Worm (Caenorhabditis elegans) whole organism, L1 larva: ENCODE data around the gene farl-11.
A peak's percentile ranks its signal among the peaks of the same experiment; 100 is the strongest.

ENCODE experiments used
- C16A3.4 ChIP-seq: fragments of 150-350 bp; optimal IDR thresholded peaks from 2 replicates; lab custom pipeline; 2014; ENCODE audit warnings: missing biosample characterization, missing genetic modification characterization
- C34B4.2 ChIP-seq: sonication (generic microtip); optimal IDR thresholded peaks from 2 replicates; lab custom pipeline; 2017; ENCODE audit warnings: mild to moderate bottlenecking, missing genetic modification characterization, missing compliant biosample characterization
- aly-2 ChIP-seq: fragments of 150-350 bp; optimal IDR thresholded peaks from 2 replicates; lab custom pipeline; 2014; ENCODE audit warnings: missing biosample characterization, missing genetic modification characterization
- blmp-1 ChIP-seq: fragments of 150-350 bp; optimal IDR thresholded peaks from 2 replicates; lab custom pipeline; 2014; ENCODE audit warnings: missing biosample characterization, missing genetic modification characterization
- ceh-8 ChIP-seq: fragments of 200-800 bp; sonication (Bioruptor generic); optimal IDR thresholded peaks from 2 replicates; lab custom pipeline; 2018; ENCODE audit warnings: mild to moderate bottlenecking, missing genetic modification characterization, moderate library complexity, missing compliant biosample characterization
- ceh-82 ChIP-seq, 3 experiments: fragments of 150-350 bp in 1 of 3; sonication (generic microtip) in 2 of 3; optimal IDR thresholded peaks; 2 replicates each; lab custom pipeline; 2014 to 2017; ENCODE audit warnings: missing biosample characterization in 3 of 3, missing genetic modification characterization in 3 of 3
- ceh-90 ChIP-seq: sonication (generic microtip); optimal IDR thresholded peaks from 2 replicates; lab custom pipeline; 2016; ENCODE audit warnings: missing genetic modification characterization, missing compliant biosample characterization
- ces-1 ChIP-seq: fragments of 150-350 bp; optimal IDR thresholded peaks from 2 replicates; lab custom pipeline; 2014; ENCODE audit warnings: missing biosample characterization, missing genetic modification reagents, missing genetic modification characterization
- dpl-1 ChIP-seq, 3 experiments: fragments of 150-350 bp in 2 of 3; sonication (generic microtip) in 1 of 3; optimal IDR thresholded peaks; 2 replicates each; lab custom pipeline; 2014 to 2017; ENCODE audit warnings: missing biosample characterization in 3 of 3, missing genetic modification characterization in 3 of 3, missing genetic modification reagents in 3 of 3
- dsc-1 ChIP-seq: sonication (generic microtip); optimal IDR thresholded peaks from 2 replicates; lab custom pipeline; 2016; ENCODE audit warnings: mild to moderate bottlenecking, missing genetic modification characterization, missing compliant biosample characterization
- efl-1 ChIP-seq, 4 experiments: fragments of 150-350 bp; optimal IDR thresholded peaks in 3 of 4; peaks in 1 of 4; 1 replicate in 1 of 4; 2 replicates in 3 of 4; lab custom pipeline; 2014; ENCODE audit warnings: missing biosample characterization in 2 of 4, missing genetic modification characterization in 2 of 4, missing genetic modification reagents in 2 of 4
- efl-3 ChIP-seq: fragments of 200-800 bp; sonication (Bioruptor generic); optimal IDR thresholded peaks from 2 replicates; lab custom pipeline; 2018; ENCODE audit warnings: mild to moderate bottlenecking, missing genetic modification characterization, missing compliant biosample characterization
- elt-2 ChIP-seq: sonication (generic microtip); optimal IDR thresholded peaks from 2 replicates; lab custom pipeline; 2016; ENCODE audit warnings: missing genetic modification characterization, mild to moderate bottlenecking, inconsistent platforms, missing compliant biosample characterization, missing genetic modification reagents
- elt-3 ChIP-seq, 6 experiments: fragments of 150-350 bp in 1 of 6; sonication (generic microtip); optimal IDR thresholded peaks; 2 replicates each; lab custom pipeline; 2017 to 2018; ENCODE audit warnings: missing biosample characterization in 6 of 6, missing genetic modification characterization in 6 of 6, inconsistent platforms in 1 of 6
- fkh-10 ChIP-seq: sonication (generic microtip); optimal IDR thresholded peaks from 2 replicates; lab custom pipeline; 2017; ENCODE audit warnings: missing biosample characterization, missing genetic modification reagents, missing genetic modification characterization
- fkh-4 ChIP-seq: sonication (generic microtip); optimal IDR thresholded peaks from 2 replicates; lab custom pipeline; 2016; ENCODE audit warnings: missing compliant biosample characterization, missing genetic modification characterization, borderline replicate concordance
- grh-1 ChIP-seq: fragments of 200-800 bp; sonication (Bioruptor generic); IDR thresholded peaks from 2 replicates; pipeline ENCODE4 v1.3.6; 2022; ENCODE audit warnings: missing genetic modification reagents, missing genetic modification characterization, missing compliant biosample characterization
- hlh-4 ChIP-seq: sonication (generic microtip); optimal IDR thresholded peaks from 2 replicates; lab custom pipeline; 2016; ENCODE audit warnings: mild to moderate bottlenecking, missing genetic modification characterization, missing compliant biosample characterization
- hpl-2 ChIP-seq: fragments of 150-350 bp; optimal IDR thresholded peaks from 2 replicates; lab custom pipeline; 2014; ENCODE audit warnings: missing biosample characterization, missing genetic modification reagents, missing genetic modification characterization
- irx-1 ChIP-seq: sonication (generic microtip); optimal IDR thresholded peaks from 2 replicates; lab custom pipeline; 2016; ENCODE audit warnings: missing genetic modification characterization, missing compliant biosample characterization
- isw-1 ChIP-seq: fragments of 200-800 bp; sonication (Bioruptor generic); IDR thresholded peaks from 2 replicates; pipeline ENCODE4 v1.3.6; 2022; ENCODE audit warnings: missing genetic modification characterization, missing compliant biosample characterization
- jun-1 ChIP-seq: fragments of 150-350 bp; optimal IDR thresholded peaks from 2 replicates; lab custom pipeline; 2014; ENCODE audit warnings: missing biosample characterization, missing genetic modification reagents, missing genetic modification characterization
- lin-13 ChIP-seq: fragments of 150-350 bp; optimal IDR thresholded peaks from 2 replicates; lab custom pipeline; 2014; ENCODE audit warnings: missing biosample characterization, missing genetic modification reagents, missing genetic modification characterization
- lin-14 ChIP-seq: fragments of 200-800 bp; sonication (Bioruptor generic); optimal IDR thresholded peaks from 2 replicates; lab custom pipeline; 2018; ENCODE audit warnings: mild to moderate bottlenecking, missing genetic modification characterization, moderate library complexity, missing compliant biosample characterization
- lin-15B ChIP-seq: fragments of 150-350 bp; sonication (generic microtip); optimal IDR thresholded peaks from 3 replicates; lab custom pipeline; 2014; ENCODE audit warnings: missing biosample characterization, missing genetic modification characterization
- lin-35 ChIP-seq, 2 experiments: fragments of 150-350 bp; optimal IDR thresholded peaks; 2 replicates each; lab custom pipeline; 2014; ENCODE audit warnings: missing biosample characterization in 2 of 2, missing genetic modification characterization in 2 of 2, missing genetic modification reagents in 2 of 2
- lin-39 ChIP-seq: fragments of 150-350 bp; optimal IDR thresholded peaks from 2 replicates; lab custom pipeline; 2014; ENCODE audit warnings: missing biosample characterization, missing genetic modification reagents, missing genetic modification characterization
- lsy-2 ChIP-seq, 2 experiments: fragments of 150-350 bp; optimal IDR thresholded peaks; 2 replicates each; lab custom pipeline; 2014; ENCODE audit warnings: missing biosample characterization in 2 of 2, missing genetic modification characterization in 2 of 2
- mab-9 ChIP-seq: fragments of 200-800 bp; sonication (Bioruptor generic); IDR thresholded peaks from 2 replicates; pipeline ENCODE4 v1.3.6; 2022; ENCODE audit warnings: missing genetic modification reagents, missing genetic modification characterization, missing compliant biosample characterization
- mep-1 ChIP-seq: fragments of 150-350 bp; optimal IDR thresholded peaks from 2 replicates; lab custom pipeline; 2014; ENCODE audit warnings: missing biosample characterization, missing genetic modification characterization
- nhr-11 ChIP-seq: fragments of 150-350 bp; optimal IDR thresholded peaks from 2 replicates; lab custom pipeline; 2014; ENCODE audit warnings: missing biosample characterization, missing genetic modification characterization
- nhr-12 ChIP-seq: sonication (generic microtip); optimal IDR thresholded peaks from 2 replicates; lab custom pipeline; 2017; ENCODE audit warnings: missing biosample characterization, missing genetic modification characterization
- nhr-20 ChIP-seq: sonication (generic microtip); optimal IDR thresholded peaks from 2 replicates; lab custom pipeline; 2016; ENCODE audit warnings: mild to moderate bottlenecking, missing genetic modification characterization, missing compliant biosample characterization
- nhr-71 ChIP-seq: sonication (generic microtip); optimal IDR thresholded peaks from 2 replicates; lab custom pipeline; 2016; ENCODE audit warnings: mild to moderate bottlenecking, missing genetic modification characterization, moderate library complexity, missing compliant biosample characterization
- nhr-76 ChIP-seq: sonication (generic microtip); optimal IDR thresholded peaks from 2 replicates; lab custom pipeline; 2017; ENCODE audit warnings: missing biosample characterization, missing genetic modification characterization
- nhr-77 ChIP-seq: fragments of 150-350 bp; optimal IDR thresholded peaks from 2 replicates; lab custom pipeline; 2014; ENCODE audit warnings: missing biosample characterization, missing genetic modification characterization
- nhr-85 ChIP-seq: sonication (generic microtip); peaks from one replicate; lab custom pipeline; 2016; ENCODE audit warnings: missing genetic modification characterization, inconsistent platforms, missing compliant biosample characterization
- pax-3 ChIP-seq: fragments of 200-800 bp; sonication (Bioruptor generic); optimal IDR thresholded peaks from 2 replicates; lab custom pipeline; 2018; ENCODE audit warnings: mild to moderate bottlenecking, missing genetic modification characterization, moderate library complexity, missing compliant biosample characterization
- rnt-1 ChIP-seq: sonication (generic microtip); optimal IDR thresholded peaks from 2 replicates; lab custom pipeline; 2016; ENCODE audit warnings: mild to moderate bottlenecking, missing genetic modification characterization, moderate library complexity, missing compliant biosample characterization
- skn-1 ChIP-seq: fragments of 150-350 bp; optimal IDR thresholded peaks from 2 replicates; lab custom pipeline; 2014; ENCODE audit warnings: missing biosample characterization, missing genetic modification characterization
- snpc-4 ChIP-seq: fragments of 150-350 bp; optimal IDR thresholded peaks from 2 replicates; lab custom pipeline; 2014; ENCODE audit warnings: missing biosample characterization, missing genetic modification characterization
- sox-4 ChIP-seq: sonication (generic microtip); optimal IDR thresholded peaks from 2 replicates; lab custom pipeline; 2016; ENCODE audit warnings: missing genetic modification characterization, missing compliant biosample characterization
- sup-37 ChIP-seq: fragments of 200-800 bp; sonication (Bioruptor generic); optimal IDR thresholded peaks from 2 replicates; lab custom pipeline; 2018; ENCODE audit warnings: mild to moderate bottlenecking, missing genetic modification characterization, missing compliant biosample characterization
- unc-130 ChIP-seq: fragments of 150-350 bp; optimal IDR thresholded peaks from 2 replicates; lab custom pipeline; 2017; ENCODE audit warnings: missing biosample characterization, missing genetic modification characterization, inconsistent platforms
- unc-62 ChIP-seq: fragments of 150-350 bp; optimal IDR thresholded peaks from 2 replicates; lab custom pipeline; 2014; ENCODE audit warnings: missing biosample characterization, missing genetic modification reagents, missing genetic modification characterization
- unc-98 ChIP-seq: fragments of 200-800 bp; sonication (Bioruptor generic); IDR thresholded peaks from 2 replicates; pipeline ENCODE4 v1.3.6; 2022; ENCODE audit warnings: missing genetic modification characterization, missing compliant biosample characterization
- vab-15 ChIP-seq: sonication (generic microtip); optimal IDR thresholded peaks from 2 replicates; lab custom pipeline; 2017; ENCODE audit warnings: missing genotype, mild to moderate bottlenecking, missing genetic modification characterization, missing compliant biosample characterization
- zag-1 ChIP-seq: fragments of 150-350 bp; optimal IDR thresholded peaks from 2 replicates; lab custom pipeline; 2014; ENCODE audit warnings: missing biosample characterization, missing genetic modification characterization
- zip-4 ChIP-seq: fragments of 200-800 bp; sonication (Bioruptor generic); optimal IDR thresholded peaks from 2 replicates; lab custom pipeline; 2018; ENCODE audit warnings: mild to moderate bottlenecking, missing genetic modification characterization, moderate library complexity, missing compliant biosample characterization
- ztf-11 ChIP-seq, 2 experiments: sonication (generic microtip); optimal IDR thresholded peaks; 2 replicates each; lab custom pipeline; 2016 to 2017; ENCODE audit warnings: missing genetic modification characterization in 2 of 2, missing biosample characterization in 1 of 2, missing compliant biosample characterization in 1 of 2
- ztf-4 ChIP-seq: fragments of 150-350 bp; optimal IDR thresholded peaks from 2 replicates; lab custom pipeline; 2014; ENCODE audit warnings: missing biosample characterization, missing genetic modification characterization

farl-11 gene

DNA sequence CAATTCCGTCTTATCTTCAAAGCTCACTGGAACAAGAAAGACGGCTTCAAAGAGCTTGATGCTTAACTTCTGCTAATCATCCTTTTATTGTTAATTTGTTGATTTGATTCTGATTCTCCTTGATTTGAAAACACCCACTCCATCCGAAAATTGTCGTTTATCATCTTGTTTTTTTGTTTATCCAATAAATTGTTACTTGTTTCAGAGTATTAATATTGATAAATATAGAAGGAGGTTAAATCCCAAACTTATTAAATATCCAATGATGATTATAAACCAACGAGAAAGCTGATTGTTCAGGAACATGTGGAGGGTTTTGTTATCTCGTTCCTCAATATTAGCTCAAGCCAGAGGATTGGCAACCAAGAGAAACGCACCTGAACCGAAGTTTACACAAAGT is 7.9 kb upstream of the farl-11 start, which contains the start of gene F10E7.6:
Gene F10E7.6 (plus strand): TSS at position 301 of the 400 bp plus-strand sequence.
- no peak for TF ChIP-seq mep-1 (tag; lab: Kevin White, UChicago)
- TF ChIP-seq hlh-4 (tag; lab: Kevin White, UChicago): no peak
- no peak for TF ChIP-seq ztf-11 (tag; optimal IDR thresholded peaks at IDR 0.05; lab: Kevin White, UChicago)
- no peak for TF ChIP-seq nhr-85 (tag; lab: Kevin White, UChicago)
- no peak for TF ChIP-seq nhr-76 (tag; lab: Kevin White, UChicago)
- no peak for TF ChIP-seq zip-4
- no peak for TF ChIP-seq dpl-1 (GFP tag; optimal IDR thresholded peaks at IDR 0.05; lab: Kevin White, UChicago)
- TF ChIP-seq nhr-11: no peak
- TF ChIP-seq lin-15B (tag; lab: Kevin White, UChicago): no peak
- no peak for TF ChIP-seq sox-4 (tag; lab: Kevin White, UChicago)
- no peak for TF ChIP-seq C34B4.2
- no peak for TF ChIP-seq nhr-12 (tag; lab: Kevin White, UChicago)
- TF ChIP-seq jun-1: no peak
- no peak for TF ChIP-seq lin-35 (GFP tag; optimal IDR thresholded peaks at IDR 0.05; lab: Kevin White, UChicago)
- no peak for TF ChIP-seq nhr-77
- TF ChIP-seq ceh-82 (tag; optimal IDR thresholded peaks at IDR 0.05; lab: Kevin White, UChicago): no peak
- TF ChIP-seq lin-14 (GFP tag; lab: Kevin White, UChicago): no peak
- TF ChIP-seq ceh-90 (tag; lab: Kevin White, UChicago): no peak
- no peak for TF ChIP-seq mab-9
- no peak for TF ChIP-seq elt-2 (tag; lab: Kevin White, UChicago)

ce11 chrII:7111657-7112049 is 6.8 kb upstream of the farl-11 start, which contains the start of gene F10E7.5:
TSS of gene F10E7.5 (plus strand) at chrII:7111978.
- no peak for TF ChIP-seq skn-1 (tag; lab: Kevin White, UChicago)
- peak; percentile 53 for TF ChIP-seq nhr-71 (tag; lab: Kevin White, UChicago)
- TF ChIP-seq lin-13 (GFP tag; lab: Kevin White, UChicago): no peak
- no peak for TF ChIP-seq unc-98 (GFP tag; lab: Robert Waterston, UW)
- no peak for TF ChIP-seq irx-1 (tag; lab: Kevin White, UChicago)
- peak; percentile 83 for TF ChIP-seq mep-1 (tag; lab: Kevin White, UChicago)
- TF ChIP-seq fkh-10 (GFP tag; lab: Kevin White, UChicago): no peak
- TF ChIP-seq pax-3: no peak
- no peak for TF ChIP-seq unc-62 (GFP tag; lab: Kevin White, UChicago)
- no peak for TF ChIP-seq ceh-8
- TF ChIP-seq fkh-4: no peak
- peak; percentile 66 for TF ChIP-seq C16A3.4
- TF ChIP-seq nhr-85 (tag; lab: Kevin White, UChicago): peak; percentile 48
- TF ChIP-seq C34B4.2: no peak
- no peak for TF ChIP-seq elt-3 (tag; optimal IDR thresholded peaks at IDR 0.05; lab: Kevin White, UChicago)
- no peak for TF ChIP-seq lin-14 (GFP tag; lab: Kevin White, UChicago)
- TF ChIP-seq efl-3 (GFP tag; lab: Kevin White, UChicago): no peak
- no peak for TF ChIP-seq ztf-4 (tag; lab: Kevin White, UChicago)
- no peak for TF ChIP-seq sup-37 (GFP tag; lab: Kevin White, UChicago)
- TF ChIP-seq rnt-1 (tag; lab: Kevin White, UChicago): peak; percentile 53
- peak; percentile 30 for TF ChIP-seq jun-1
- peak; percentile 59 to 69 for TF ChIP-seq efl-1 (optimal IDR thresholded peaks at IDR 0.05; lab: Kevin White, UChicago)
- TF ChIP-seq efl-1 (GFP tag; optimal IDR thresholded peaks at IDR 0.05 in 1 of 2; lab: Kevin White, UChicago): peak; percentile 66 to 95
- no peak for TF ChIP-seq mab-9
- no peak for TF ChIP-seq nhr-12 (tag; lab: Kevin White, UChicago)
- no peak for TF ChIP-seq grh-1
- TF ChIP-seq unc-130 (tag; lab: Kevin White, UChicago): peak; percentile 40
- peak; percentile 35; the same call in 1 of the 2 replicates for TF ChIP-seq isw-1
- peak; percentile 19 for TF ChIP-seq dsc-1 (tag; lab: Kevin White, UChicago)
- TF ChIP-seq hpl-2 (GFP tag; lab: Kevin White, UChicago): no peak
- no peak for TF ChIP-seq zag-1 (tag; lab: Kevin White, UChicago)
- TF ChIP-seq lsy-2 (tag; optimal IDR thresholded peaks at IDR 0.05; lab: Kevin White, UChicago): peak; percentile 97 to 99
- no peak for TF ChIP-seq lin-39 (tag; lab: Kevin White, UChicago)
- no peak for TF ChIP-seq ces-1
- peak; percentile 61 for TF ChIP-seq blmp-1
- peak; percentile 15 for TF ChIP-seq nhr-20 (tag; lab: Kevin White, UChicago)
- TF ChIP-seq vab-15 (tag; lab: Kevin White, UChicago): no peak
- peak; percentile 40 for TF ChIP-seq aly-2 (tag; lab: Kevin White, UChicago)
- TF ChIP-seq snpc-4: peak; percentile 23
